Worm (Caenorhabditis elegans) whole organism, L4/young adult: ENCODE data around the gene ugt-53.

Source experiments
- W03F9.2 ChIP-seq: fragments of 150-350 bp; optimal IDR thresholded peaks from 2 replicates; lab custom pipeline; 2014; ENCODE audit warnings: missing biosample characterization, missing genetic modification characterization
- dao-5 ChIP-seq: sonication (generic microtip); optimal IDR thresholded peaks from 2 replicates; lab custom pipeline; 2016; ENCODE audit warnings: missing genotype, missing genetic modification characterization, moderate library complexity, missing compliant biosample characterization
- him-1 ChIP-seq: sonication (generic microtip); optimal IDR thresholded peaks from 2 replicates; lab custom pipeline; 2016; ENCODE audit warnings: missing genotype, missing genetic modification reagents, missing genetic modification characterization, missing compliant biosample characterization

ugt-53 gene

ce11 chrV:2899867-2900266 is 50.7 kb downstream of the ugt-53 start, which contains the start of gene str-46:
str-46 (minus strand) TSS chrV:2899967.
- TF ChIP-seq W03F9.2 (tag; lab: Kevin White, UChicago), result no peak
- no peak for TF ChIP-seq him-1 (tag; lab: Kevin White, UChicago)
- no peak for TF ChIP-seq dao-5 (tag; lab: Kevin White, UChicago)
